Worm (Caenorhabditis elegans): ENCODE measurements around the gene tlp-1.

DNA sequence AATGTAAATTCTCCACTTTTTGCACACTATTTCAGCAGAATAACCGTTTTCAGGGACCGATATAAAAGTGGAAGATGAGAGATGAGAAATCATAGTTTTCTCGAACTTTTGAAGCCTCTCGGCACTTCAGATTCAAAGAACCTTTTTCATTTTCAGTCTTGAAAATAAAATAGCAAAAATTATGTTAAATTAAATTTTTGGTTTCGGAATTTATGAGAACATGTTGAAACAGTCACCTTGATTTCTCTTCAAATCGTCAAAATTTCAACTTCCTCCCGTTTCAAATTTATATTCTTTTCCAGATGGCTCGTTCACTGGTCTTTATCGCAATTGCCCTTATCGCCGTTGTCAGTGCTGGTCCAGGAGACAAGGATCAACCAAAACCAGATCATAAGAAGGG is 25.2 kb downstream of the tlp-1 start, which contains the start of gene srlf-26:
- TF ChIP-seq F13H6.1 (tag; optimal IDR thresholded peaks at IDR 0.05) (no peak), zag-1 (tag; optimal IDR thresholded peaks at IDR 0.05) (no peak), mbf-1 (tag; optimal IDR thresholded peaks at IDR 0.05) (no peak), elt-3 (tag; optimal IDR thresholded peaks at IDR 0.05) (no peak), nhr-77 (tag; optimal IDR thresholded peaks at IDR 0.05) (no peak), unc-62 (GFP tag; optimal IDR thresholded peaks at IDR 0.05) (no peak), lin-11 (tag; optimal IDR thresholded peaks at IDR 0.05) (no peak), aly-2 (tag; optimal IDR thresholded peaks at IDR 0.05) (no peak), snpc-4 (tag; optimal IDR thresholded peaks at IDR 0.05) (no peak), R02D3.7 (tag; optimal IDR thresholded peaks at IDR 0.05) (no peak)
